Worm (Caenorhabditis elegans): ENCODE results near the gene EEED8.4.

- TF ChIP-seq ztf-29 (GFP tag; IDR thresholded peaks at IDR 0.05) (no peak), T22C8.4 (GFP tag; IDR thresholded peaks at IDR 0.05) (no peak), ztf-23 (GFP tag; IDR thresholded peaks at IDR 0.05) (no peak), klf-2 (GFP tag; conservative IDR thresholded peaks at IDR 0.05) (no peak), flt-1 (GFP tag; IDR thresholded peaks at IDR 0.05) (no peak)
These were observed 21.9 kb upstream of the EEED8.4 start, which contains the start of gene ccpp-6 for ce11 chrII:5387217-5387616.

All from whole organism, midembryonic.